Worm (Caenorhabditis elegans) whole organism, L4 larva: ENCODE results near the gene R09E10.1.

Experiments used
- egl-43 ChIP-seq: fragments of 200-800 bp; sonication (Bioruptor generic); IDR thresholded peaks from 2 replicates; pipeline ENCODE4 v1.3.6; 2022; ENCODE audit warnings: missing genetic modification reagents, missing genetic modification characterization, missing compliant biosample characterization
- lin-1 ChIP-seq: fragments of 200-800 bp; sonication (Bioruptor generic); IDR thresholded peaks from 2 replicates; pipeline ENCODE4 v1.3.6; 2022; ENCODE audit warnings: missing genetic modification reagents, missing genetic modification characterization, missing compliant biosample characterization
- nhr-10 ChIP-seq: fragments of 150-350 bp; optimal IDR thresholded peaks from 2 replicates; lab custom pipeline; 2014; ENCODE audit warnings: missing biosample characterization, missing genetic modification characterization
- nhr-11 ChIP-seq: fragments of 150-350 bp; optimal IDR thresholded peaks from 2 replicates; lab custom pipeline; 2014; ENCODE audit warnings: missing biosample characterization, missing genetic modification characterization
- nhr-25 ChIP-seq: sonication (generic microtip); optimal IDR thresholded peaks from 2 replicates; lab custom pipeline; 2017; ENCODE audit warnings: missing genetic modification characterization, mild to moderate bottlenecking, missing compliant biosample characterization, antibody characterized with exemption, moderate library complexity, borderline replicate concordance; ENCODE audit not compliant: insufficient read depth
- snpc-4 ChIP-seq: fragments of 150-350 bp; optimal IDR thresholded peaks from 2 replicates; lab custom pipeline; 2014; ENCODE audit warnings: missing biosample characterization, missing genetic modification characterization
- ztf-11 ChIP-seq: fragments of 150-350 bp; optimal IDR thresholded peaks from 2 replicates; lab custom pipeline; 2014; ENCODE audit warnings: missing biosample characterization, missing genetic modification characterization

ce11 chrIV:10286655-10287054 lies 35.9 kb downstream of the R09E10.1 start, which contains the start of gene ebax-1:
- TF ChIP-seq lin-1 (GFP tag; lab: Robert Waterston, UW) (no peak), snpc-4 (tag; lab: Kevin White, UChicago) (no peak), egl-43 (no peak), ztf-11 (tag; lab: Kevin White, UChicago) (no peak), nhr-25 (tag; lab: Kevin White, UChicago) (no peak), nhr-11 (tag; lab: Kevin White, UChicago) (no peak), nhr-10 (tag; lab: Kevin White, UChicago) (no peak)
